Worm (Caenorhabditis elegans) whole organism, L3 larva: ENCODE data around the gene Y46G5A.14.

Experiments used
- ceh-16 ChIP-seq: sonication (generic microtip); optimal IDR thresholded peaks from 2 replicates; lab custom pipeline; 2017; ENCODE audit warnings: missing biosample characterization, missing genetic modification characterization
- jun-1 ChIP-seq: fragments of 150-350 bp; optimal IDR thresholded peaks from 2 replicates; lab custom pipeline; 2014; ENCODE audit warnings: missing biosample characterization, missing genetic modification reagents, missing genetic modification characterization
- lin-39 ChIP-seq: fragments of 150-350 bp; optimal IDR thresholded peaks from 2 replicates; lab custom pipeline; 2018; ENCODE audit warnings: missing biosample characterization, missing genetic modification reagents, missing genetic modification characterization
- nhr-11 ChIP-seq: fragments of 150-350 bp; optimal IDR thresholded peaks from 2 replicates; lab custom pipeline; 2014; ENCODE audit warnings: missing biosample characterization, missing genetic modification characterization
- nhr-76 ChIP-seq: fragments of 150-350 bp; sonication (generic microtip); optimal IDR thresholded peaks from 5 replicates; lab custom pipeline; 2014; ENCODE audit warnings: missing biosample characterization, missing genetic modification characterization
- nhr-77 ChIP-seq: fragments of 150-350 bp; optimal IDR thresholded peaks from 2 replicates; lab custom pipeline; 2014; ENCODE audit warnings: missing biosample characterization, missing genetic modification characterization
- tbx-2 ChIP-seq: sonication (generic microtip); optimal IDR thresholded peaks from 2 replicates; lab custom pipeline; 2016; ENCODE audit warnings: mild to moderate bottlenecking, missing genetic modification characterization, missing compliant biosample characterization
- zag-1 ChIP-seq: fragments of 150-350 bp; optimal IDR thresholded peaks from 2 replicates; lab custom pipeline; 2014; ENCODE audit warnings: missing biosample characterization, missing genetic modification characterization

ce11 chrII:12816412-12817146 lies 42.1 kb downstream of the Y46G5A.14 start, which contains the start of gene acl-7:
- TF ChIP-seq nhr-76 (tag; lab: Kevin White, UChicago) (no peak), jun-1 (tag; lab: Kevin White, UChicago) (no peak), ceh-16 (tag; lab: Kevin White, UChicago) (no peak), nhr-77 (tag; lab: Kevin White, UChicago) (no peak), nhr-11 (tag; lab: Kevin White, UChicago) (no peak), tbx-2 (tag; lab: Kevin White, UChicago) (no peak), zag-1 (tag; lab: Kevin White, UChicago) (no peak), lin-39 (tag; lab: Kevin White, UChicago) (no peak)
